Worm (Caenorhabditis elegans) whole organism, mixed stage, embryonic: Measurements from ENCODE around the gene ift-74.

Source experiments
- pha-4 ChIP-seq: fragments of 150-350 bp; optimal IDR thresholded peaks from 2 replicates; lab custom pipeline; 2018; ENCODE audit warnings: missing biosample characterization, missing genetic modification reagents, missing genetic modification characterization
- ztf-11 ChIP-seq: fragments of 150-350 bp; optimal IDR thresholded peaks from 2 replicates; lab custom pipeline; 2014; ENCODE audit warnings: missing biosample characterization, missing genetic modification characterization

DNA sequence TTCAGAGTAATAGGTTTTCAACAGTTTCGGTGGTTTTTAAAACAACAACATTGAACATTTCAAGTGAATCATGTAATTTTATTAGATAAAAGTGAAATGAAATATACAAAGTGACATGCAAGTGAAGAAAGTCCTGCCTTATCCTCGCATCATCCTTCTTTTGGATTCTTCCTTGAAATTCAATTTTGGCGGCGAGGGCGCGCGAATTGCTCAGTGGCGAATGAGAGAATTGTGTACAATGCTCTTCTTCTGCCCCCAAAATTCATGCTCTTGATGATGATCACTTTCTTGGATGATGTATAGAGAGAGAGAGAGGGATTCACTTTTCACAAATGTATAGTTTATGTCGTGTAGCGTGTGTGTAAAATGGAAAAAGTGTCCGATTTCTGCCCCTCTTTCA lies 29.9 kb downstream of the ift-74 start:
- TF ChIP-seq ztf-11 (tag; lab: Kevin White, UChicago) (no peak), pha-4 (tag; lab: Kevin White, UChicago) (no peak)
